Fruit fly (Drosophila melanogaster): ENCODE results near the gene CG33500.

Gene CG33500

DNA sequence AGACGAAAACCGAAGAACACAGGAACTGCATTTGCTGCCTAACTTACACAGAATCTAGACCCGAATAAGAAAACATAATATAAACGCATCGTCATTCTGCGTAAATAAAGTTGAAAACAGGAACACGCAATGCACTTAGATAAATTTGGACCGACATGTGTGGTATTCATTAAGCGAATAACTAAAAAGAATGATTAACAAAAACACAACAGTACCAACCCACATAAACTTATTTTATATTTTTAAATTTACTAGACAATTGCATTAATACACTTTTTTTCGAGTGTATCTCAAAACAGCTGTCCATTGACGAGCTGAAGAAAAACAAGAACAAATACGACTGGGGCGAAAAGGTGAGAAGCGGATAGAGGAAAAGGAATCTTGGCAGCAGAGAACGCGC, 45.9 kb downstream of the CG33500 start (continued):
- peak; percentile 8 for TF ChIP-seq Fer1 (GFP tag; optimal IDR thresholded peaks at IDR 0.05)
- TF ChIP-seq CG9817 (tag; optimal IDR thresholded peaks at IDR 0.05): no peak
- TF ChIP-seq chm (GFP tag; IDR thresholded peaks at IDR 0.05): peak; percentile 82; the same call in 1 of the 2 replicates
- TF ChIP-seq gcm (GFP tag; optimal IDR thresholded peaks at IDR 0.05): peak; percentile 87
- peak; percentile 11 for TF ChIP-seq fu2 (GFP tag; optimal IDR thresholded peaks at IDR 0.05)
- TF ChIP-seq Chrac-16 (GFP tag; optimal IDR thresholded peaks at IDR 0.05): peak; percentile 87
- TF ChIP-seq NK7.1 (GFP tag; optimal IDR thresholded peaks at IDR 0.05): no peak
- peak; percentile 83 for TF ChIP-seq CG11504 (tag; optimal IDR thresholded peaks at IDR 0.05)
- TF ChIP-seq Lim3 (GFP tag; IDR thresholded peaks at IDR 0.05): no peak
- TF ChIP-seq toy (GFP tag; IDR thresholded peaks at IDR 0.05): no peak
- TF ChIP-seq CG3407 (GFP tag; optimal IDR thresholded peaks at IDR 0.05): peak; percentile 85
- no peak for TF ChIP-seq Dp (GFP tag; optimal IDR thresholded peaks at IDR 0.05)
- TF ChIP-seq Dip2 (GFP tag; IDR thresholded peaks at IDR 0.05): no peak
- peak; percentile 80 for TF ChIP-seq Sox102F (GFP tag; optimal IDR thresholded peaks at IDR 0.05)
- TF ChIP-seq CG34224 (GFP tag; IDR thresholded peaks at IDR 0.05; ENCODE audit: partially characterized antibody): no peak
- peak; percentile 76 for TF ChIP-seq fd102C (GFP tag; optimal IDR thresholded peaks at IDR 0.05)
- TF ChIP-seq nau (GFP tag; optimal IDR thresholded peaks at IDR 0.05): peak; percentile 60
- peak; percentile 96 for TF ChIP-seq CG18262 (tag; optimal IDR thresholded peaks at IDR 0.05)
- TF ChIP-seq Fer3 (tag; optimal IDR thresholded peaks at IDR 0.05): peak; percentile 64
- TF ChIP-seq CG2120 (GFP tag; optimal IDR thresholded peaks at IDR 0.05): peak; percentile 53
- TF ChIP-seq Ets97D (GFP tag; optimal IDR thresholded peaks at IDR 0.05): peak; percentile 33
- peak; percentile 75 for TF ChIP-seq CG12155 (GFP tag; optimal IDR thresholded peaks at IDR 0.05)
- peak in 1 of 2 experiments; percentile 53 for TF ChIP-seq tll (GFP tag; optimal IDR thresholded peaks at IDR 0.05)
- TF ChIP-seq HLH3B (GFP tag; IDR thresholded peaks at IDR 0.05): peak; percentile 69
- peak; percentile 77 for TF ChIP-seq Hr3 (GFP tag; optimal IDR thresholded peaks at IDR 0.05)
- peak; percentile 51 for TF ChIP-seq HLH54F (GFP tag; optimal IDR thresholded peaks at IDR 0.05)
- 0 out of 2 replicates have a peak, but pooled peaks have one; percentile 7 for TF ChIP-seq CG17612 (GFP tag; IDR thresholded peaks at IDR 0.05)
- peak; percentile 77 for TF ChIP-seq CG18599 (GFP tag; optimal IDR thresholded peaks at IDR 0.05)
- TF ChIP-seq Neu2 (GFP tag; optimal IDR thresholded peaks at IDR 0.05; ENCODE audit: borderline replicate concordance): no peak
- TF ChIP-seq ems (GFP tag; optimal IDR thresholded peaks at IDR 0.05): peak; percentile 82
- TF ChIP-seq CG1233 (GFP tag; optimal IDR thresholded peaks at IDR 0.05): peak; percentile 81
- 0 out of 2 replicates have a peak, but pooled peaks have one; percentile 40 for TF ChIP-seq Nf-YA (GFP tag; IDR thresholded peaks at IDR 0.05)
- peak; percentile 92 for TF ChIP-seq CG1603 (tag; optimal IDR thresholded peaks at IDR 0.05)
- TF ChIP-seq B-H1 (GFP tag; IDR thresholded peaks at IDR 0.05): peak; percentile 56; the same call in 1 of the 3 replicates
- peak; percentile 53; the same call in 2 of the 3 replicates for TF ChIP-seq Optix (GFP tag; IDR thresholded peaks at IDR 0.05)
- TF ChIP-seq ash1 (GFP tag; optimal IDR thresholded peaks at IDR 0.05): no peak
- peak; percentile 80 for TF ChIP-seq CG4424 (GFP tag; optimal IDR thresholded peaks at IDR 0.05)
- TF ChIP-seq CG10565 (GFP tag; optimal IDR thresholded peaks at IDR 0.05): peak; percentile 64
- no peak for TF ChIP-seq bowl (GFP tag; IDR thresholded peaks at IDR 0.05)
- TF ChIP-seq ind (GFP tag; optimal IDR thresholded peaks at IDR 0.05): peak; percentile 66
- TF ChIP-seq aop (GFP tag; IDR thresholded peaks at IDR 0.05): peak; percentile 63; the same call in 1 of the 2 replicates
- peak; percentile 50; the same call in 1 of the 2 replicates for TF ChIP-seq CG11247 (GFP tag; IDR thresholded peaks at IDR 0.05)
- peak; percentile 69 for TF ChIP-seq bab2 (GFP tag; optimal IDR thresholded peaks at IDR 0.05)
- peak; percentile 80 for TF ChIP-seq CG30431 (GFP tag; optimal IDR thresholded peaks at IDR 0.05)
- peak; percentile 63 for TF ChIP-seq Bdp1 (GFP tag; optimal IDR thresholded peaks at IDR 0.05)
- TF ChIP-seq ERR (GFP tag; optimal IDR thresholded peaks at IDR 0.05): no peak
- TF ChIP-seq so (GFP tag; IDR thresholded peaks at IDR 0.05): 0 out of 3 replicates have a peak, but pooled peaks have one; percentile 23
- peak; percentile 63 for TF ChIP-seq caup (GFP tag; optimal IDR thresholded peaks at IDR 0.05; ENCODE audit: severe bottlenecking)
- TF ChIP-seq Blimp-1 (GFP tag; optimal IDR thresholded peaks at IDR 0.05): peak; percentile 91
- TF ChIP-seq CG7928 (GFP tag; optimal IDR thresholded peaks at IDR 0.05): peak; percentile 10

Measured in whole organism, embryonic.